Fruit fly (Drosophila melanogaster) whole organism, embryonic: ENCODE results near the gene CG12773.

ENCODE experiments used
- Asciz ChIP-seq: fragments of 200-800 bp; sonication (Bioruptor generic); optimal IDR thresholded peaks from 2 replicates; lab custom pipeline; 2017; ENCODE audit warnings: missing biosample characterization, mild to moderate bottlenecking, missing genetic modification characterization, missing genetic modification reagents
- CG10209 ChIP-seq: fragments of 200-800 bp; sonication (Bioruptor generic); optimal IDR thresholded peaks from 3 replicates; lab custom pipeline; 2017; ENCODE audit warnings: missing biosample characterization, mild to moderate bottlenecking, missing genetic modification characterization, missing genetic modification reagents
- CG12659 ChIP-seq: fragments of 200-800 bp; sonication (Bioruptor generic); optimal IDR thresholded peaks from 3 replicates; lab custom pipeline; 2017; ENCODE audit warnings: mild to moderate bottlenecking, missing biosample characterization, missing genetic modification reagents, missing genetic modification characterization
- CG12942 ChIP-seq: fragments of 200-800 bp; sonication (Bioruptor generic); optimal IDR thresholded peaks from 3 replicates; lab custom pipeline; 2016; ENCODE audit warnings: missing biosample characterization, missing genetic modification characterization
- CG15011 ChIP-seq: fragments of 200-800 bp; sonication (Bioruptor generic); optimal IDR thresholded peaks from 3 replicates; lab custom pipeline; 2018; ENCODE audit warnings: missing biosample characterization, mild to moderate bottlenecking, missing genetic modification characterization
- CG15601 ChIP-seq: fragments of 200-800 bp; sonication (Bioruptor generic); optimal IDR thresholded peaks from 3 replicates; lab custom pipeline; 2019; ENCODE audit warnings: missing biosample characterization, mild to moderate bottlenecking, missing genetic modification characterization, moderate library complexity
- CG15696 ChIP-seq: fragments of 200-800 bp; sonication (Bioruptor generic); optimal IDR thresholded peaks from 2 replicates; lab custom pipeline; 2019; ENCODE audit warnings: missing biosample characterization, mild to moderate bottlenecking, missing genetic modification characterization, moderate library complexity
- CG17361 ChIP-seq: fragments of 200-800 bp; sonication (Bioruptor generic); IDR thresholded peaks from 3 replicates; pipeline ENCODE4 v1.3.6; 2022; ENCODE audit warnings: missing biosample characterization, missing genetic modification characterization
- CG17385 ChIP-seq: fragments of 200-800 bp; sonication (Bioruptor generic); optimal IDR thresholded peaks from 3 replicates; lab custom pipeline; 2018; ENCODE audit warnings: missing biosample characterization, mild to moderate bottlenecking, missing genetic modification characterization
- CG18599 ChIP-seq: fragments of 200-800 bp; sonication (Bioruptor generic); optimal IDR thresholded peaks from 3 replicates; lab custom pipeline; 2017; ENCODE audit warnings: missing biosample characterization, missing genetic modification characterization, mild to moderate bottlenecking, moderate library complexity, missing genetic modification reagents
- CG34376 ChIP-seq: fragments of 200-800 bp; sonication (Bioruptor generic); optimal IDR thresholded peaks from 2 replicates; lab custom pipeline; 2018; ENCODE audit warnings: missing biosample characterization, mild to moderate bottlenecking, missing genetic modification characterization
- CG6175 ChIP-seq: fragments of 200-800 bp; sonication (Bioruptor generic); IDR thresholded peaks from 3 replicates; pipeline ENCODE4 v1.3.6; 2022; ENCODE audit warnings: missing biosample characterization, missing genetic modification characterization
- CG6813 ChIP-seq: fragments of 200-800 bp; sonication (Bioruptor generic); optimal IDR thresholded peaks from 2 replicates; lab custom pipeline; 2017; ENCODE audit warnings: missing biosample characterization, missing genetic modification characterization, mild to moderate bottlenecking, moderate library complexity, missing genetic modification reagents
- CG7987 ChIP-seq: fragments of 200-800 bp; sonication (Bioruptor generic); optimal IDR thresholded peaks from 2 replicates; lab custom pipeline; 2018; ENCODE audit warnings: missing biosample characterization, mild to moderate bottlenecking, missing genetic modification characterization, moderate library complexity
- CG9727 ChIP-seq: fragments of 200-800 bp; sonication (Bioruptor generic); optimal IDR thresholded peaks from 3 replicates; lab custom pipeline; 2017; ENCODE audit warnings: missing biosample characterization, mild to moderate bottlenecking, missing genetic modification characterization
- CG9876 ChIP-seq: fragments of 200-800 bp; sonication (Bioruptor generic); optimal IDR thresholded peaks from 2 replicates; lab custom pipeline; 2016; ENCODE audit warnings: missing biosample characterization, missing genetic modification characterization
- CHES-1-like ChIP-seq: fragments of 200-800 bp; sonication (Bioruptor generic); optimal IDR thresholded peaks from 2 replicates; lab custom pipeline; 2016; ENCODE audit warnings: missing biosample characterization, missing genetic modification characterization
- Dad ChIP-seq: fragments of 200-800 bp; sonication (Bioruptor generic); optimal IDR thresholded peaks from 3 replicates; lab custom pipeline; 2016; ENCODE audit warnings: missing biosample characterization, missing genetic modification characterization
- Gug ChIP-seq: fragments of 200-800 bp; sonication (Bioruptor generic); IDR thresholded peaks from 4 replicates; pipeline ENCODE4 v1.3.6; 2022; ENCODE audit warnings: missing biosample characterization, missing genetic modification characterization
- Hey ChIP-seq: fragments of 200-800 bp; sonication (Bioruptor generic); optimal IDR thresholded peaks from 3 replicates; lab custom pipeline; 2018; ENCODE audit warnings: missing biosample characterization, mild to moderate bottlenecking, missing genetic modification characterization
- Hmr ChIP-seq: fragments of 200-800 bp; sonication (Bioruptor generic); optimal IDR thresholded peaks from 3 replicates; lab custom pipeline; 2017; ENCODE audit warnings: mild to moderate bottlenecking, missing biosample characterization, missing genetic modification reagents, missing genetic modification characterization
- Hr51 ChIP-seq, 2 experiments: fragments of 200-800 bp; sonication (Bioruptor generic); optimal IDR thresholded peaks; 2 replicates in 1 of 2; 3 replicates in 1 of 2; lab custom pipeline; 2016 to 2018; ENCODE audit warnings: missing biosample characterization in 2 of 2, missing genetic modification characterization in 2 of 2, mild to moderate bottlenecking in 1 of 2, moderate library complexity in 1 of 2
- Med ChIP-seq: fragments of 200-800 bp; sonication (Bioruptor generic); peaks from one replicate; lab custom pipeline; 2016; ENCODE audit warnings: missing biosample characterization, missing genetic modification characterization, mild to moderate bottlenecking, inconsistent platforms, moderate library complexity
- Mrtf ChIP-seq: fragments of 200-800 bp; sonication (Bioruptor generic); IDR thresholded peaks from 3 replicates; pipeline ENCODE4 v1.3.6; 2022; ENCODE audit warnings: missing biosample characterization, missing genetic modification characterization
- NC2β ChIP-seq: fragments of 200-800 bp; sonication (Bioruptor generic); optimal IDR thresholded peaks from 2 replicates; lab custom pipeline; 2016; ENCODE audit warnings: missing biosample characterization, missing genetic modification characterization
- NK7.1 ChIP-seq: fragments of 200-800 bp; sonication (Bioruptor generic); optimal IDR thresholded peaks from 3 replicates; lab custom pipeline; 2016; ENCODE audit warnings: missing biosample characterization, missing genetic modification characterization
- Neu2 ChIP-seq: fragments of 200-800 bp; sonication (Bioruptor generic); optimal IDR thresholded peaks from 3 replicates; lab custom pipeline; 2016; ENCODE audit warnings: missing biosample characterization, missing genetic modification characterization, borderline replicate concordance
- Opbp ChIP-seq: fragments of 200-800 bp; sonication (Bioruptor generic); IDR thresholded peaks from 3 replicates; pipeline ENCODE4 v1.3.6; 2022; ENCODE audit warnings: missing biosample characterization, missing genetic modification characterization; ENCODE audit not compliant: partially characterized antibody
- Ravus ChIP-seq: fragments of 200-800 bp; sonication (Bioruptor generic); IDR thresholded peaks from 2 replicates; pipeline ENCODE4 v1.3.6; 2022; ENCODE audit warnings: missing biosample characterization, missing genetic modification characterization
- Scr ChIP-seq: fragments of 200-800 bp; sonication (Bioruptor generic); IDR thresholded peaks from 2 replicates; pipeline ENCODE4 v1.3.6; 2022; ENCODE audit warnings: missing biosample characterization, missing genetic modification characterization; ENCODE audit not compliant: partially characterized antibody
- amos ChIP-seq: fragments of 200-800 bp; sonication (Bioruptor generic); IDR thresholded peaks from 2 replicates; pipeline ENCODE4 v1.3.6; 2022; ENCODE audit warnings: missing biosample characterization, missing genetic modification characterization; ENCODE audit not compliant: partially characterized antibody
- cad ChIP-seq: fragments of >200 bp; optimal IDR thresholded peaks from 2 replicates; lab custom pipeline; 2017; ENCODE audit warnings: missing biosample characterization, missing genetic modification characterization
- cas ChIP-seq: fragments of 200-800 bp; sonication (Bioruptor generic); IDR thresholded peaks from 2 replicates; pipeline ENCODE4 v1.3.6; 2022; ENCODE audit warnings: missing biosample characterization, missing genetic modification characterization
- crc ChIP-seq: fragments of 200-800 bp; sonication (Bioruptor generic); optimal IDR thresholded peaks from 2 replicates; lab custom pipeline; 2016; ENCODE audit warnings: missing biosample characterization, missing genetic modification characterization
- eve ChIP-seq, 2 experiments: fragments of >200 bp; optimal IDR thresholded peaks; 2 replicates each; lab custom pipeline; 2017; ENCODE audit warnings: missing biosample characterization in 2 of 2, missing genetic modification characterization in 2 of 2
- jigr1 ChIP-seq: fragments of 200-800 bp; sonication (Bioruptor generic); IDR thresholded peaks from 3 replicates; pipeline ENCODE4 v1.3.6; 2022; ENCODE audit warnings: missing biosample characterization, missing genetic modification characterization
- kah ChIP-seq: fragments of 200-800 bp; sonication (Bioruptor generic); optimal IDR thresholded peaks from 2 replicates; lab custom pipeline; 2018; ENCODE audit warnings: missing biosample characterization, mild to moderate bottlenecking, missing genetic modification characterization
- ken ChIP-seq: fragments of 200-800 bp; sonication (Bioruptor generic); IDR thresholded peaks from 3 replicates; pipeline ENCODE4 v1.3.6; 2022; ENCODE audit warnings: missing biosample characterization, missing genetic modification characterization
- klu ChIP-seq: fragments of 200-800 bp; sonication (Bioruptor generic); IDR thresholded peaks from 2 replicates; pipeline ENCODE4 v1.3.6; 2022; ENCODE audit warnings: missing biosample characterization, missing genetic modification characterization
- lab ChIP-seq: fragments of 200-800 bp; sonication (Bioruptor generic); optimal IDR thresholded peaks from 3 replicates; lab custom pipeline; 2017; ENCODE audit warnings: missing biosample characterization, missing genetic modification characterization, mild to moderate bottlenecking, moderate library complexity, missing genetic modification reagents
- sc ChIP-seq, 3 experiments: fragments of >200 bp in 2 of 3; fragments of 200-800 bp in 1 of 3; sonication (Bioruptor generic) in 1 of 3; optimal IDR thresholded peaks; 2 replicates in 2 of 3; 3 replicates in 1 of 3; lab custom pipeline; 2017; ENCODE audit warnings: mild to moderate bottlenecking in 1 of 3, missing biosample characterization in 1 of 3, missing genetic modification characterization in 1 of 3, missing genetic modification reagents in 1 of 3
- schlank ChIP-seq: fragments of 200-800 bp; sonication (Bioruptor generic); optimal IDR thresholded peaks from 2 replicates; lab custom pipeline; 2018; ENCODE audit warnings: missing biosample characterization, mild to moderate bottlenecking, missing genetic modification characterization
- shn ChIP-seq: fragments of 200-800 bp; sonication (Bioruptor generic); optimal IDR thresholded peaks from 3 replicates; lab custom pipeline; 2016; ENCODE audit warnings: missing biosample characterization, missing genetic modification characterization
- sna ChIP-seq: fragments of 200-800 bp; sonication (Bioruptor generic); IDR thresholded peaks from 2 replicates; pipeline ENCODE4 v1.3.6; 2022; ENCODE audit warnings: missing biosample characterization, missing genetic modification characterization; ENCODE audit not compliant: partially characterized antibody
- ssp ChIP-seq: fragments of 200-800 bp; sonication (Bioruptor generic); IDR thresholded peaks from 2 replicates; pipeline ENCODE4 v1.3.6; 2022; ENCODE audit warnings: missing biosample characterization, missing genetic modification characterization
- sug ChIP-seq: fragments of 200-800 bp; optimal IDR thresholded peaks from 2 replicates; lab custom pipeline; 2019; ENCODE audit warnings: missing biosample characterization, mild to moderate bottlenecking, missing genetic modification characterization, moderate library complexity
- tll ChIP-seq, 2 experiments: fragments of 200-800 bp in 1 of 2; fragments of >200 bp in 1 of 2; sonication (Bioruptor generic) in 1 of 2; optimal IDR thresholded peaks; 2 replicates each; lab custom pipeline; 2017 to 2019; ENCODE audit warnings: missing biosample characterization in 2 of 2, missing genetic modification characterization in 2 of 2, mild to moderate bottlenecking in 1 of 2, moderate library complexity in 1 of 2
- vfl ChIP-seq: fragments of 200-800 bp; sonication (Bioruptor generic); optimal IDR thresholded peaks from 2 replicates; lab custom pipeline; 2016; ENCODE audit warnings: missing biosample characterization, missing genetic modification characterization
- zfh2 ChIP-seq: fragments of 200-800 bp; sonication (Bioruptor generic); optimal IDR thresholded peaks from 2 replicates; lab custom pipeline; 2016; ENCODE audit warnings: missing biosample characterization, missing genetic modification characterization

The CG12773 gene

dm6 chrX:1387149-1387752 lies 33.5 kb upstream of the CG12773 start (continued):
- no peak for TF ChIP-seq shn (GFP tag; lab: Kevin White, UChicago)
- no peak for TF ChIP-seq Ravus (GFP tag; lab: Robert Waterston, UW)
- TF ChIP-seq CG9876 (GFP tag; lab: Kevin White, UChicago) = no peak
- TF ChIP-seq NC2β (GFP tag; lab: Kevin White, UChicago) = no peak
- peak; percentile 4 for TF ChIP-seq sug
- peak; percentile 7 for TF ChIP-seq CG6813 (GFP tag; lab: Kevin White, UChicago)
- TF ChIP-seq zfh2 (GFP tag; lab: Kevin White, UChicago) = no peak
- TF ChIP-seq Hr51 (GFP tag; optimal IDR thresholded peaks at IDR 0.05; lab: Kevin White, UChicago) = no peak
- peak; percentile 51 for TF ChIP-seq lab (GFP tag; lab: Kevin White, UChicago)
- TF ChIP-seq Scr (GFP tag; lab: Robert Waterston, UW) = no peak
- peak; percentile 10 for TF ChIP-seq CG12659 (GFP tag; lab: Kevin White, UChicago)
- no peak for TF ChIP-seq vfl (GFP tag; lab: Kevin White, UChicago)
- TF ChIP-seq Asciz (GFP tag; lab: Kevin White, UChicago) = peak; percentile 19
- TF ChIP-seq Hmr (GFP tag; lab: Kevin White, UChicago) = peak; percentile 31
- no peak for TF ChIP-seq amos (GFP tag; lab: Robert Waterston, UW)
- peak; percentile 47 for TF ChIP-seq CG15601 (tag; lab: Kevin White, UChicago)
- peak; percentile 22 for TF ChIP-seq Hey
- TF ChIP-seq CG15011 (GFP tag; lab: Kevin White, UChicago) = no peak
- peak; percentile 18 for TF ChIP-seq CG10209
- TF ChIP-seq CG6175 (GFP tag; lab: Robert Waterston, UW) = no peak
- no peak for TF ChIP-seq CG9727 (GFP tag; lab: Kevin White, UChicago)
- no peak for TF ChIP-seq crc (GFP tag; lab: Kevin White, UChicago)
- TF ChIP-seq Med (GFP tag; lab: Kevin White, UChicago) = peak; percentile 58
- TF ChIP-seq Dad (GFP tag; lab: Kevin White, UChicago) = no peak
- TF ChIP-seq CG7987 = no peak
- TF ChIP-seq kah (GFP tag; lab: Kevin White, UChicago) = peak; percentile 84
- TF ChIP-seq Mrtf (GFP tag; lab: Robert Waterston, UW) = no peak
- TF ChIP-seq klu (GFP tag; lab: Robert Waterston, UW) = no peak
- no peak for TF ChIP-seq Opbp (GFP tag; lab: Robert Waterston, UW)
- TF ChIP-seq NK7.1 (GFP tag; lab: Kevin White, UChicago) = no peak
- TF ChIP-seq Gug (GFP tag; lab: Robert Waterston, UW) = no peak
- peak; percentile 20 for TF ChIP-seq CG17385
- TF ChIP-seq schlank (tag; lab: Kevin White, UChicago) = no peak
- no peak for TF ChIP-seq eve (GFP tag; optimal IDR thresholded peaks at IDR 0.05; lab: Kevin White, UChicago)
- TF ChIP-seq CHES-1-like (GFP tag; lab: Kevin White, UChicago) = no peak
- no peak for TF ChIP-seq tll (GFP tag; optimal IDR thresholded peaks at IDR 0.05; lab: Kevin White, UChicago)
- TF ChIP-seq sc (optimal IDR thresholded peaks at IDR 0.05; lab: Kevin White, UChicago) = no peak
- TF ChIP-seq sc (GFP tag; optimal IDR thresholded peaks at IDR 0.05; lab: Kevin White, UChicago) = peak; percentile 18
- TF ChIP-seq Neu2 = no peak
- TF ChIP-seq cad (GFP tag; lab: Kevin White, UChicago) = no peak
- no peak for TF ChIP-seq jigr1 (GFP tag; lab: Robert Waterston, UW)
- peak; percentile 2 for TF ChIP-seq CG15696 (tag; lab: Kevin White, UChicago)
- TF ChIP-seq ssp (GFP tag; lab: Robert Waterston, UW) = no peak
- TF ChIP-seq CG18599 (GFP tag; lab: Kevin White, UChicago) = peak; percentile 3
- no peak for TF ChIP-seq CG12942
- TF ChIP-seq cas = no peak
- TF ChIP-seq CG34376 (GFP tag; lab: Kevin White, UChicago) = peak; percentile 32
- TF ChIP-seq sna = no peak
- TF ChIP-seq CG17361 (GFP tag; lab: Robert Waterston, UW) = no peak
- no peak for TF ChIP-seq ken
